Worm (Caenorhabditis elegans): ENCODE results near the gene C34F6.11.

C34F6.11 gene

ce11 chrX:11210417-11210816 lies 6.7 kb upstream of the C34F6.11 start:
- TF ChIP-seq tbx-2 (tag; optimal IDR thresholded peaks at IDR 0.05) (peak; percentile 6), F13H6.1 (tag; optimal IDR thresholded peaks at IDR 0.05) (no peak), hlh-8 (tag; optimal IDR thresholded peaks at IDR 0.05) (peak; percentile 45), ceh-34 (tag; optimal IDR thresholded peaks at IDR 0.05) (peak; percentile 45), sdc-2 (tag; optimal IDR thresholded peaks at IDR 0.05) (peak; percentile 26), hlh-6 (tag; optimal IDR thresholded peaks at IDR 0.05) (peak; percentile 23)

- TF ChIP-seq ceh-48 (tag; optimal IDR thresholded peaks at IDR 0.05) (peak; percentile 26), ets-4 (tag; optimal IDR thresholded peaks at IDR 0.05) (no peak)
These were observed 5.1 kb upstream of the C34F6.11 start, which contains the start of gene C34F6.5 for ce11 chrX:11208788-11209187. C34F6.5 (minus strand) TSS chrX:11208888.

- TF ChIP-seq ttx-3 (tag; optimal IDR thresholded peaks at IDR 0.05), result no peak
- TF ChIP-seq unc-42 (tag; optimal IDR thresholded peaks at IDR 0.05), result peak; percentile 52
- peak; percentile 53 for TF ChIP-seq unc-55 (GFP tag; optimal IDR thresholded peaks at IDR 0.05)
- TF ChIP-seq ceh-31 (tag; optimal IDR thresholded peaks at IDR 0.05), result peak; percentile 67
- no peak for TF ChIP-seq ceh-6 (GFP tag; optimal IDR thresholded peaks at IDR 0.05)
- peak; percentile 18 for TF ChIP-seq sdc-2 (tag; optimal IDR thresholded peaks at IDR 0.05)
- TF ChIP-seq nfya-1 (tag; optimal IDR thresholded peaks at IDR 0.05), result peak; percentile 53
- TF ChIP-seq dmd-4 (tag; optimal IDR thresholded peaks at IDR 0.05; ENCODE audit: borderline replicate concordance), result no peak
- TF ChIP-seq ceh-18 (tag; optimal IDR thresholded peaks at IDR 0.05), result peak; percentile 2
- TF ChIP-seq hlh-30 (tag; optimal IDR thresholded peaks at IDR 0.05; ENCODE audit: insufficient read depth), result peak; percentile 28
- TF ChIP-seq pat-9 (tag; optimal IDR thresholded peaks at IDR 0.05), result no peak
- peak; percentile 21 for TF ChIP-seq ceh-14 (tag; optimal IDR thresholded peaks at IDR 0.05)
- TF ChIP-seq T23F11.4 (GFP tag; optimal IDR thresholded peaks at IDR 0.05), result peak; percentile 3
- TF ChIP-seq fkh-6 (tag; optimal IDR thresholded peaks at IDR 0.05), result peak; percentile 8
- no peak for TF ChIP-seq npax-4 (tag; optimal IDR thresholded peaks at IDR 0.05)
- TF ChIP-seq ceh-48 (tag; optimal IDR thresholded peaks at IDR 0.05), result peak; percentile 15
- peak; percentile 72 for TF ChIP-seq elt-2 (tag; optimal IDR thresholded peaks at IDR 0.05)
These were observed 3.2 kb upstream of the C34F6.11 start, which contains the start of gene hst-2 for ce11 chrX:11206953-11207352. hst-2 (minus strand) TSS chrX:11207155.

- no peak for TF ChIP-seq eyg-1 (tag; optimal IDR thresholded peaks at IDR 0.05)
These were observed 2.6 kb downstream of the C34F6.11 start, which contains the start of gene col-179 for ce11 chrX:11201165-11201564. col-179 (plus strand) TSS chrX:11201465.

- TF ChIP-seq ceh-19 (GFP tag; optimal IDR thresholded peaks at IDR 0.05) (no peak), syd-9 (tag; optimal IDR thresholded peaks at IDR 0.05) (no peak), ceh-30 (tag; optimal IDR thresholded peaks at IDR 0.05) (no peak), Y22D7AL.16 (tag; optimal IDR thresholded peaks at IDR 0.05) (no peak), sox-2 (GFP tag; IDR thresholded peaks at IDR 0.05) (no peak), elt-4 (tag; optimal IDR thresholded peaks at IDR 0.05) (no peak), tbx-7 (tag; optimal IDR thresholded peaks at IDR 0.05) (no peak), elt-2 (tag; optimal IDR thresholded peaks at IDR 0.05) (no peak)
These were observed 4.6 kb downstream of the C34F6.11 start, which contains the start of gene col-178 for ce11 chrX:11199155-11199554. col-178 (plus strand) TSS chrX:11199455.

- TF ChIP-seq ceh-45 (GFP tag; IDR thresholded peaks at IDR 0.05), result no peak
- TF ChIP-seq C08G9.2 (tag; optimal IDR thresholded peaks at IDR 0.05), result no peak
- no peak for TF ChIP-seq ceh-48 (tag; optimal IDR thresholded peaks at IDR 0.05)
- no peak for TF ChIP-seq odd-2 (tag; optimal IDR thresholded peaks at IDR 0.05)
- no peak for TF ChIP-seq sox-2 (GFP tag; IDR thresholded peaks at IDR 0.05)
- TF ChIP-seq sox-4 (tag; optimal IDR thresholded peaks at IDR 0.05), result no peak
- TF ChIP-seq ceh-24 (tag; optimal IDR thresholded peaks at IDR 0.05), result no peak
- no peak for TF ChIP-seq ttx-3 (tag; optimal IDR thresholded peaks at IDR 0.05)
- TF ChIP-seq ceh-18 (tag; optimal IDR thresholded peaks at IDR 0.05), result no peak
- TF ChIP-seq K09A11.1 (tag; optimal IDR thresholded peaks at IDR 0.05; ENCODE audit: insufficient read depth), result no peak
- TF ChIP-seq hlh-15 (tag; optimal IDR thresholded peaks at IDR 0.05), result no peak
- no peak for TF ChIP-seq F13H6.1 (tag; optimal IDR thresholded peaks at IDR 0.05)
These were observed 7.0 kb downstream of the C34F6.11 start, which contains the start of gene C34F6.1 for ce11 chrX:11196741-11197140. C34F6.1 (minus strand) TSS chrX:11196841.

All from whole organism, late embryonic.